Fruit fly (Drosophila melanogaster) whole organism, embryonic: ENCODE data around the gene CG3815.
A peak's percentile ranks its signal among the peaks of the same experiment; 100 is the strongest.

ENCODE experiments used
- Aef1 ChIP-seq: fragments of 200-800 bp; sonication (Bioruptor generic); IDR thresholded peaks from 3 replicates; pipeline ENCODE4 v1.3.6; 2022; ENCODE audit warnings: missing biosample characterization, missing genetic modification characterization
- Asciz ChIP-seq: fragments of 200-800 bp; sonication (Bioruptor generic); optimal IDR thresholded peaks from 2 replicates; lab custom pipeline; 2017; ENCODE audit warnings: missing biosample characterization, mild to moderate bottlenecking, missing genetic modification characterization, missing genetic modification reagents
- BEAF-32 ChIP-seq: fragments of 200-800 bp; sonication (Bioruptor generic); optimal IDR thresholded peaks from 3 replicates; lab custom pipeline; 2017; ENCODE audit warnings: missing biosample characterization, missing genetic modification characterization, mild to moderate bottlenecking, moderate library complexity, missing genetic modification reagents
- CG10431 ChIP-seq: fragments of 200-800 bp; sonication (Bioruptor generic); optimal IDR thresholded peaks from 3 replicates; lab custom pipeline; 2018; ENCODE audit warnings: missing biosample characterization, mild to moderate bottlenecking, missing genetic modification characterization
- CG11695 ChIP-seq: fragments of 200-800 bp; sonication (Bioruptor generic); IDR thresholded peaks from 3 replicates; pipeline ENCODE4 v1.3.6; 2022; ENCODE audit warnings: missing biosample characterization, missing genetic modification characterization
- CG13624 ChIP-seq: fragments of 200-800 bp; sonication (Bioruptor generic); optimal IDR thresholded peaks from 2 replicates; lab custom pipeline; 2016; ENCODE audit warnings: missing biosample characterization, missing genetic modification characterization
- CG13775 ChIP-seq: fragments of 200-800 bp; sonication (Bioruptor generic); optimal IDR thresholded peaks from 3 replicates; lab custom pipeline; 2017; ENCODE audit warnings: missing biosample characterization, mild to moderate bottlenecking, missing genetic modification characterization
- CG17568 ChIP-seq: fragments of 200-800 bp; sonication (Bioruptor generic); optimal IDR thresholded peaks from 2 replicates; lab custom pipeline; 2018; ENCODE audit warnings: missing biosample characterization, mild to moderate bottlenecking, missing genetic modification characterization, moderate library complexity
- CG18599 ChIP-seq: fragments of 200-800 bp; sonication (Bioruptor generic); optimal IDR thresholded peaks from 3 replicates; lab custom pipeline; 2017; ENCODE audit warnings: missing biosample characterization, missing genetic modification characterization, mild to moderate bottlenecking, moderate library complexity, missing genetic modification reagents
- CG3065 ChIP-seq: fragments of 200-800 bp; sonication (Bioruptor generic); optimal IDR thresholded peaks from 2 replicates; lab custom pipeline; 2016; ENCODE audit warnings: missing biosample characterization, missing genetic modification characterization
- CG31365 ChIP-seq: fragments of 200-800 bp; sonication (Bioruptor generic); optimal IDR thresholded peaks from 2 replicates; lab custom pipeline; 2018; ENCODE audit warnings: missing biosample characterization, mild to moderate bottlenecking, missing genetic modification characterization
- CG3407 ChIP-seq: fragments of 200-800 bp; sonication (Bioruptor generic); optimal IDR thresholded peaks from 2 replicates; lab custom pipeline; 2018; ENCODE audit warnings: missing biosample characterization, mild to moderate bottlenecking, missing genetic modification characterization
- CG3838 ChIP-seq: fragments of 200-800 bp; sonication (Bioruptor generic); optimal IDR thresholded peaks from 3 replicates; lab custom pipeline; 2016; ENCODE audit warnings: missing biosample characterization, missing genetic modification characterization
- CG3847 ChIP-seq: fragments of 200-800 bp; sonication (Bioruptor generic); IDR thresholded peaks from 2 replicates; pipeline ENCODE4 v1.3.6; 2022; ENCODE audit warnings: missing biosample characterization, missing genetic modification characterization
- CG4404 ChIP-seq: fragments of 200-800 bp; sonication (Bioruptor generic); IDR thresholded peaks from 2 replicates; pipeline ENCODE4 v1.3.6; 2022; ENCODE audit warnings: missing biosample characterization, missing genetic modification characterization
- CG6813 ChIP-seq: fragments of 200-800 bp; sonication (Bioruptor generic); optimal IDR thresholded peaks from 2 replicates; lab custom pipeline; 2017; ENCODE audit warnings: missing biosample characterization, missing genetic modification characterization, mild to moderate bottlenecking, moderate library complexity, missing genetic modification reagents
- CG7839 ChIP-seq: fragments of 200-800 bp; sonication (Bioruptor generic); optimal IDR thresholded peaks from 3 replicates; lab custom pipeline; 2018; ENCODE audit warnings: missing biosample characterization, mild to moderate bottlenecking, missing genetic modification characterization, moderate library complexity
- CG8388 ChIP-seq: fragments of 200-800 bp; sonication (Bioruptor generic); optimal IDR thresholded peaks from 2 replicates; lab custom pipeline; 2019; ENCODE audit warnings: missing biosample characterization, mild to moderate bottlenecking, missing genetic modification characterization, moderate library complexity
- CG9609 ChIP-seq: fragments of 200-800 bp; sonication (Bioruptor generic); optimal IDR thresholded peaks from 3 replicates; lab custom pipeline; 2016; ENCODE audit warnings: missing biosample characterization, missing genetic modification characterization
- CG9876 ChIP-seq: fragments of 200-800 bp; sonication (Bioruptor generic); optimal IDR thresholded peaks from 2 replicates; lab custom pipeline; 2016; ENCODE audit warnings: missing biosample characterization, missing genetic modification characterization
- Camta ChIP-seq: fragments of 200-800 bp; sonication (Bioruptor generic); optimal IDR thresholded peaks from 2 replicates; lab custom pipeline; 2016; ENCODE audit warnings: missing biosample characterization, missing genetic modification characterization
- Dfd ChIP-seq, 2 experiments: fragments of >200 bp; optimal IDR thresholded peaks; 2 replicates each; lab custom pipeline; 2017; ENCODE audit warnings: missing biosample characterization in 2 of 2, missing genetic modification characterization in 2 of 2
- Drgx ChIP-seq: fragments of 200-800 bp; sonication (Bioruptor generic); IDR thresholded peaks from 2 replicates; pipeline ENCODE4 v1.3.6; 2022; ENCODE audit warnings: missing biosample characterization, missing genetic modification characterization
- Eip74EF ChIP-seq, 2 experiments: fragments of 200-800 bp in 1 of 2; fragments of >200 bp in 1 of 2; sonication (Bioruptor generic) in 1 of 2; optimal IDR thresholded peaks; 2 replicates each; lab custom pipeline; 2017 to 2019; ENCODE audit warnings: missing biosample characterization in 2 of 2, missing genetic modification characterization in 2 of 2, mild to moderate bottlenecking in 1 of 2, moderate library complexity in 1 of 2
- Fer2 ChIP-seq: fragments of 200-800 bp; sonication (Bioruptor generic); optimal IDR thresholded peaks from 2 replicates; lab custom pipeline; 2018; ENCODE audit warnings: missing biosample characterization, mild to moderate bottlenecking, missing genetic modification characterization, moderate library complexity
- Gsc ChIP-seq: fragments of 200-800 bp; sonication (Bioruptor generic); IDR thresholded peaks from 2 replicates; pipeline ENCODE4 v1.3.6; 2022; ENCODE audit warnings: missing biosample characterization, missing genetic modification characterization
- HLH3B ChIP-seq: fragments of 200-800 bp; sonication (Bioruptor generic); IDR thresholded peaks from 2 replicates; pipeline ENCODE4 v1.3.6; 2022; ENCODE audit warnings: missing biosample characterization, missing genetic modification characterization
- HLHmδ ChIP-seq: fragments of 200-800 bp; sonication (Bioruptor generic); optimal IDR thresholded peaks from 2 replicates; lab custom pipeline; 2018; ENCODE audit warnings: missing biosample characterization, mild to moderate bottlenecking, missing genetic modification characterization, moderate library complexity
- Lpt ChIP-seq: fragments of >200 bp; optimal IDR thresholded peaks from 2 replicates; lab custom pipeline; 2018; ENCODE audit warnings: missing biosample characterization, missing genetic modification characterization
- Myb ChIP-seq: fragments of 200-800 bp; sonication (Bioruptor generic); optimal IDR thresholded peaks from 2 replicates; lab custom pipeline; 2016; ENCODE audit warnings: missing biosample characterization, missing genetic modification characterization
- Neu2 ChIP-seq: fragments of 200-800 bp; sonication (Bioruptor generic); optimal IDR thresholded peaks from 3 replicates; lab custom pipeline; 2016; ENCODE audit warnings: missing biosample characterization, missing genetic modification characterization, borderline replicate concordance
- Sox102F ChIP-seq: fragments of 200-800 bp; sonication (Bioruptor generic); optimal IDR thresholded peaks from 2 replicates; lab custom pipeline; 2018; ENCODE audit warnings: missing biosample characterization, mild to moderate bottlenecking, missing genetic modification characterization, moderate library complexity
- al ChIP-seq: fragments of 200-800 bp; sonication (Bioruptor generic); IDR thresholded peaks from 2 replicates; pipeline ENCODE4 v1.3.6; 2022; ENCODE audit warnings: missing biosample characterization, missing genetic modification characterization
- az2 ChIP-seq: fragments of 200-800 bp; sonication (Bioruptor generic); optimal IDR thresholded peaks from 3 replicates; lab custom pipeline; 2016; ENCODE audit warnings: missing biosample characterization, missing genetic modification characterization
- chif ChIP-seq, 2 experiments: fragments of 200-800 bp; sonication (Bioruptor generic); optimal IDR thresholded peaks; 3 replicates each; lab custom pipeline; 2016; ENCODE audit warnings: missing biosample characterization in 2 of 2, missing genetic modification characterization in 2 of 2
- chn ChIP-seq: fragments of 200-800 bp; sonication (Bioruptor generic); optimal IDR thresholded peaks from 2 replicates; lab custom pipeline; 2016; ENCODE audit warnings: missing biosample characterization, missing genetic modification characterization
- danr ChIP-seq: fragments of 200-800 bp; sonication (Bioruptor generic); IDR thresholded peaks from 2 replicates; pipeline ENCODE4 v1.3.6; 2022; ENCODE audit warnings: missing biosample characterization, missing genetic modification characterization
- ewg ChIP-seq: fragments of 200-800 bp; sonication (Bioruptor generic); optimal IDR thresholded peaks from 3 replicates; lab custom pipeline; 2017; ENCODE audit warnings: mild to moderate bottlenecking, missing biosample characterization, missing genetic modification reagents, missing genetic modification characterization
- her ChIP-seq: fragments of 200-800 bp; sonication (Bioruptor generic); optimal IDR thresholded peaks from 2 replicates; lab custom pipeline; 2016; ENCODE audit warnings: missing biosample characterization, missing genetic modification characterization
- ind ChIP-seq: fragments of 200-800 bp; sonication (Bioruptor generic); optimal IDR thresholded peaks from 3 replicates; lab custom pipeline; 2016; ENCODE audit warnings: missing biosample characterization, missing genetic modification characterization
- insv ChIP-seq, 2 experiments: fragments of 200-800 bp; sonication (Bioruptor generic); optimal IDR thresholded peaks; 3 replicates each; lab custom pipeline; 2016 to 2018; ENCODE audit warnings: missing biosample characterization in 2 of 2, missing genetic modification characterization in 2 of 2
- sens ChIP-seq: fragments of 200-800 bp; sonication (Bioruptor generic); peaks from one replicate; lab custom pipeline; 2016; ENCODE audit warnings: missing biosample characterization, missing genetic modification characterization
- shn ChIP-seq: fragments of 200-800 bp; sonication (Bioruptor generic); optimal IDR thresholded peaks from 3 replicates; lab custom pipeline; 2016; ENCODE audit warnings: missing biosample characterization, missing genetic modification characterization
- sisA ChIP-seq: fragments of 200-800 bp; sonication (Bioruptor generic); IDR thresholded peaks from 2 replicates; pipeline ENCODE4 v1.3.6; 2022; ENCODE audit warnings: missing biosample characterization, missing genetic modification characterization
- so ChIP-seq: fragments of 200-800 bp; sonication (Bioruptor generic); IDR thresholded peaks from 3 replicates; pipeline ENCODE4 v1.3.6; 2022; ENCODE audit warnings: missing biosample characterization, missing genetic modification characterization
- tin ChIP-seq: fragments of 200-800 bp; sonication (Bioruptor generic); optimal IDR thresholded peaks from 3 replicates; lab custom pipeline; 2016; ENCODE audit warnings: missing biosample characterization, missing genetic modification characterization
- tll ChIP-seq, 2 experiments: fragments of 200-800 bp in 1 of 2; fragments of >200 bp in 1 of 2; sonication (Bioruptor generic) in 1 of 2; optimal IDR thresholded peaks; 2 replicates each; lab custom pipeline; 2017 to 2019; ENCODE audit warnings: missing biosample characterization in 2 of 2, missing genetic modification characterization in 2 of 2, mild to moderate bottlenecking in 1 of 2, moderate library complexity in 1 of 2
- twi ChIP-seq: fragments of 200-800 bp; optimal IDR thresholded peaks from 2 replicates; lab custom pipeline; 2019; ENCODE audit warnings: missing biosample characterization, mild to moderate bottlenecking, missing genetic modification characterization, moderate library complexity
- tx ChIP-seq: fragments of 200-800 bp; sonication (Bioruptor generic); optimal IDR thresholded peaks from 2 replicates; lab custom pipeline; 2016; ENCODE audit warnings: missing biosample characterization, missing genetic modification characterization
- usp ChIP-seq: fragments of >200 bp; optimal IDR thresholded peaks from 2 replicates; lab custom pipeline; 2017; ENCODE audit warnings: missing biosample characterization, missing genetic modification characterization
- wdn ChIP-seq: fragments of 200-800 bp; sonication (Bioruptor generic); IDR thresholded peaks from 2 replicates; pipeline ENCODE4 v1.3.6; 2022; ENCODE audit warnings: missing biosample characterization, missing genetic modification characterization

The CG3815 gene

dm6 chrX:6295129-6295539 is at the start of gene CG3815, which contains the start of gene CG15891 (continued):
- TF ChIP-seq tin (GFP tag; lab: Kevin White, UChicago) = peak; percentile 35
- no peak for TF ChIP-seq HLHmδ (GFP tag; lab: Kevin White, UChicago)
- TF ChIP-seq CG13775 (GFP tag; lab: Kevin White, UChicago) = peak; percentile 67
- peak; percentile 51 for TF ChIP-seq sisA (GFP tag; lab: Robert Waterston, UW)
- TF ChIP-seq usp (GFP tag; lab: Kevin White, UChicago) = no peak
- peak; percentile 28 for TF ChIP-seq tx (GFP tag; lab: Kevin White, UChicago)
- 0 out of 2 replicates have a peak, but pooled peaks have one; percentile 41 for TF ChIP-seq wdn (GFP tag; lab: Robert Waterston, UW)
- peak; percentile 54; the same call in 2 of the 3 replicates for TF ChIP-seq Aef1 (GFP tag; lab: Robert Waterston, UW)
- peak; percentile 41 for TF ChIP-seq Fer2 (tag; lab: Kevin White, UChicago)
- TF ChIP-seq CG31365 (tag; lab: Kevin White, UChicago) = no peak
- TF ChIP-seq Dfd (GFP tag; optimal IDR thresholded peaks at IDR 0.05; lab: Kevin White, UChicago) = no peak
- TF ChIP-seq insv (GFP tag; optimal IDR thresholded peaks at IDR 0.05; lab: Kevin White, UChicago) = peak in 1 of 2 experiments; percentile 61
- no peak for TF ChIP-seq Neu2
- peak; percentile 13 to 33 for TF ChIP-seq chif (GFP tag; optimal IDR thresholded peaks at IDR 0.05; lab: Kevin White, UChicago)
- no peak for TF ChIP-seq Drgx (GFP tag; lab: Robert Waterston, UW)
- peak; percentile 33 for TF ChIP-seq Camta
- peak; percentile 93 for TF ChIP-seq ewg
- TF ChIP-seq BEAF-32 (GFP tag; lab: Kevin White, UChicago) = peak; percentile 70
- TF ChIP-seq CG3407 (GFP tag; lab: Kevin White, UChicago) = no peak
- no peak for TF ChIP-seq danr (GFP tag; lab: Robert Waterston, UW)
- TF ChIP-seq CG17568 (GFP tag; lab: Kevin White, UChicago) = no peak
- TF ChIP-seq Myb (GFP tag; lab: Kevin White, UChicago) = peak; percentile 91
- peak; percentile 12 for TF ChIP-seq chn (GFP tag; lab: Kevin White, UChicago)
- peak; percentile 50; the same call in 1 of the 2 replicates for TF ChIP-seq al
- peak; percentile 54; the same call in 1 of the 2 replicates for TF ChIP-seq CG4404 (GFP tag; lab: Robert Waterston, UW)
- TF ChIP-seq CG9609 (GFP tag; lab: Kevin White, UChicago) = peak; percentile 67
- TF ChIP-seq CG3838 (GFP tag; lab: Kevin White, UChicago) = no peak
- TF ChIP-seq twi (tag; lab: Kevin White, UChicago) = peak; percentile 48
- TF ChIP-seq so (GFP tag; lab: Robert Waterston, UW) = peak; percentile 62; the same call in 1 of the 3 replicates
- TF ChIP-seq CG11695 (GFP tag; lab: Robert Waterston, UW) = no peak
- peak; percentile 16 for TF ChIP-seq az2 (GFP tag; lab: Kevin White, UChicago)
- no peak for TF ChIP-seq CG18599 (GFP tag; lab: Kevin White, UChicago)
- no peak for TF ChIP-seq Lpt
- TF ChIP-seq Sox102F (GFP tag; lab: Kevin White, UChicago) = no peak
- peak; percentile 23 for TF ChIP-seq her (GFP tag; lab: Kevin White, UChicago)
- no peak for TF ChIP-seq CG10431 (GFP tag; lab: Kevin White, UChicago)
- TF ChIP-seq CG6813 (GFP tag; lab: Kevin White, UChicago) = no peak
- no peak for TF ChIP-seq CG3065 (GFP tag; lab: Kevin White, UChicago)
- peak; percentile 53 for TF ChIP-seq shn (GFP tag; lab: Kevin White, UChicago)
- peak; percentile 81 for TF ChIP-seq sens (GFP tag; lab: Kevin White, UChicago)
- peak; percentile 55 for TF ChIP-seq CG8388 (GFP tag; lab: Kevin White, UChicago)
- peak; percentile 57 for TF ChIP-seq ind (GFP tag; lab: Kevin White, UChicago)
- TF ChIP-seq tll (GFP tag; optimal IDR thresholded peaks at IDR 0.05; lab: Kevin White, UChicago) = peak; percentile 24 to 36
- TF ChIP-seq Eip74EF (GFP tag; optimal IDR thresholded peaks at IDR 0.05; lab: Kevin White, UChicago) = no peak
- TF ChIP-seq HLH3B = peak; percentile 53; the same call in 1 of the 2 replicates
- TF ChIP-seq CG13624 (GFP tag; lab: Kevin White, UChicago) = peak; percentile 88
- no peak for TF ChIP-seq Gsc (GFP tag; lab: Robert Waterston, UW)
- TF ChIP-seq CG7839 (tag; lab: Kevin White, UChicago) = peak; percentile 66
- peak; percentile 82 for TF ChIP-seq CG3847 (GFP tag; lab: Robert Waterston, UW)
- no peak for TF ChIP-seq Asciz
- no peak for TF ChIP-seq CG9876 (GFP tag; lab: Kevin White, UChicago)
